Fruit fly (Drosophila melanogaster): ENCODE data around the gene CG6678.

CG6678 gene

dm6 chr3R:21837069-21837977 is 49.5 kb upstream of the CG6678 start (continued):
- TF ChIP-seq Hr39 (optimal IDR thresholded peaks at IDR 0.05) (no peak), CG4404 (GFP tag; IDR thresholded peaks at IDR 0.05) (no peak), ems (GFP tag; optimal IDR thresholded peaks at IDR 0.05) (peak; percentile 1), sens-2 (GFP tag; IDR thresholded peaks at IDR 0.05) (no peak), CG16863 (GFP tag; optimal IDR thresholded peaks at IDR 0.05) (no peak), scrt (GFP tag; optimal IDR thresholded peaks at IDR 0.05) (peak; percentile 16), CG10274 (GFP tag; optimal IDR thresholded peaks at IDR 0.05) (no peak), Fer1 (GFP tag; optimal IDR thresholded peaks at IDR 0.05) (peak; percentile 51), CkIIα-i1 (GFP tag; IDR thresholded peaks at IDR 0.05) (no peak), ro (GFP tag; IDR thresholded peaks at IDR 0.05) (no peak), Jarid2 (GFP tag; optimal IDR thresholded peaks at IDR 0.05) (peak; percentile 27), row (GFP tag; IDR thresholded peaks at IDR 0.05) (no peak), CG8944 (GFP tag; optimal IDR thresholded peaks at IDR 0.05) (no peak), CG2202 (tag; optimal IDR thresholded peaks at IDR 0.05) (no peak), CG2116 (GFP tag; optimal IDR thresholded peaks at IDR 0.05) (no peak), cato (GFP tag; optimal IDR thresholded peaks at IDR 0.05; ENCODE audit: borderline replicate concordance) (no peak), E2f1 (GFP tag; IDR thresholded peaks at IDR 0.05) (peak; percentile 65), CG17385 (GFP tag; optimal IDR thresholded peaks at IDR 0.05) (no peak), Bgb (GFP tag; IDR thresholded peaks at IDR 0.05; ENCODE audit: partially characterized antibody) (no peak), CG5953 (GFP tag; IDR thresholded peaks at IDR 0.05) (no peak), CG1792 (GFP tag; optimal IDR thresholded peaks at IDR 0.05) (no peak), tap (tag; optimal IDR thresholded peaks at IDR 0.05) (peak; percentile 73), sc (optimal IDR thresholded peaks at IDR 0.05) (no peak), sc (GFP tag; optimal IDR thresholded peaks at IDR 0.05) (no peak), CG32767 (GFP tag; IDR thresholded peaks at IDR 0.05) (no peak), pfk (GFP tag; optimal IDR thresholded peaks at IDR 0.05) (no peak), vvl (GFP tag; IDR thresholded peaks at IDR 0.05) (no peak), tin (GFP tag; optimal IDR thresholded peaks at IDR 0.05) (no peak), CG9876 (GFP tag; optimal IDR thresholded peaks at IDR 0.05) (no peak), Dref (GFP tag; IDR thresholded peaks at IDR 0.05) (no peak), CG4707 (GFP tag; optimal IDR thresholded peaks at IDR 0.05) (no peak), chm (GFP tag; IDR thresholded peaks at IDR 0.05) (no peak), hkb (optimal IDR thresholded peaks at IDR 0.05) (no peak), hkb (GFP tag; IDR thresholded peaks at IDR 0.05) (no peak), dm (GFP tag; optimal IDR thresholded peaks at IDR 0.05) (no peak), CG17829 (tag; optimal IDR thresholded peaks at IDR 0.05) (no peak), NfI (GFP tag; optimal IDR thresholded peaks at IDR 0.05) (no peak), ewg (GFP tag; optimal IDR thresholded peaks at IDR 0.05) (no peak), Nf-YB (GFP tag; optimal IDR thresholded peaks at IDR 0.05) (no peak), ato (GFP tag; IDR thresholded peaks at IDR 0.05; ENCODE audit: partially characterized antibody) (no peak), Hand (GFP tag; optimal IDR thresholded peaks at IDR 0.05) (no peak), Oli (tag; optimal IDR thresholded peaks at IDR 0.05) (no peak), Atf3 (GFP tag; optimal IDR thresholded peaks at IDR 0.05) (no peak), HHEX (GFP tag; optimal IDR thresholded peaks at IDR 0.05) (peak; percentile 33), Mad (GFP tag; optimal IDR thresholded peaks at IDR 0.05) (no peak), Dip3 (GFP tag; optimal IDR thresholded peaks at IDR 0.05) (no peak), HmgD (GFP tag; optimal IDR thresholded peaks at IDR 0.05) (no peak), CG8281 (tag; optimal IDR thresholded peaks at IDR 0.05) (no peak), Stat92E (GFP tag; optimal IDR thresholded peaks at IDR 0.05) (no peak), CG10565 (GFP tag; optimal IDR thresholded peaks at IDR 0.05) (no peak)
